Fruit fly (Drosophila melanogaster) whole organism, embryonic: Measurements from ENCODE around the gene AP-1mu.

Source experiments
- Atf3 ChIP-seq: fragments of 200-800 bp; sonication (Bioruptor generic); optimal IDR thresholded peaks from 3 replicates; lab custom pipeline; 2016; ENCODE audit warnings: missing biosample characterization, missing genetic modification characterization
- BtbVII ChIP-seq: fragments of 200-800 bp; sonication (Bioruptor generic); optimal IDR thresholded peaks from 3 replicates; lab custom pipeline; 2017; ENCODE audit warnings: missing biosample characterization, mild to moderate bottlenecking, missing genetic modification characterization
- CG10209 ChIP-seq: fragments of 200-800 bp; sonication (Bioruptor generic); optimal IDR thresholded peaks from 3 replicates; lab custom pipeline; 2017; ENCODE audit warnings: missing biosample characterization, mild to moderate bottlenecking, missing genetic modification characterization, missing genetic modification reagents
- CG12071 ChIP-seq: fragments of 200-800 bp; sonication (Bioruptor generic); optimal IDR thresholded peaks from 3 replicates; lab custom pipeline; 2018; ENCODE audit warnings: missing biosample characterization, mild to moderate bottlenecking, missing genetic modification characterization
- CG14965 ChIP-seq: fragments of 200-800 bp; sonication (Bioruptor generic); optimal IDR thresholded peaks from 2 replicates; lab custom pipeline; 2016; ENCODE audit warnings: missing biosample characterization, missing genetic modification characterization, borderline replicate concordance
- CG15011 ChIP-seq: fragments of 200-800 bp; sonication (Bioruptor generic); optimal IDR thresholded peaks from 3 replicates; lab custom pipeline; 2018; ENCODE audit warnings: missing biosample characterization, mild to moderate bottlenecking, missing genetic modification characterization
- CG15514 ChIP-seq: fragments of 200-800 bp; sonication (Bioruptor generic); optimal IDR thresholded peaks from 3 replicates; lab custom pipeline; 2017; ENCODE audit warnings: missing biosample characterization, missing genetic modification characterization, mild to moderate bottlenecking, moderate library complexity, missing genetic modification reagents
- CG2199 ChIP-seq: fragments of 200-800 bp; sonication (Bioruptor generic); IDR thresholded peaks from 3 replicates; pipeline ENCODE4 v1.3.6; 2022; ENCODE audit warnings: missing biosample characterization, missing genetic modification characterization
- CG2202 ChIP-seq: fragments of 200-800 bp; sonication (Bioruptor generic); optimal IDR thresholded peaks from 2 replicates; lab custom pipeline; 2018; ENCODE audit warnings: missing biosample characterization, mild to moderate bottlenecking, missing genetic modification characterization
- CG30403 ChIP-seq: fragments of 200-800 bp; sonication (Bioruptor generic); optimal IDR thresholded peaks from 3 replicates; lab custom pipeline; 2016; ENCODE audit warnings: missing biosample characterization, missing genetic modification characterization
- CG31224 ChIP-seq: fragments of 200-800 bp; sonication (Bioruptor generic); IDR thresholded peaks from 2 replicates; pipeline ENCODE4 v1.3.6; 2022; ENCODE audit warnings: missing biosample characterization, missing genetic modification characterization
- CG32772 ChIP-seq: fragments of 200-800 bp; sonication (Bioruptor generic); IDR thresholded peaks from 2 replicates; pipeline ENCODE4 v1.3.6; 2022; ENCODE audit warnings: missing biosample characterization, missing genetic modification characterization
- CG33213 ChIP-seq: fragments of 200-800 bp; sonication (Bioruptor generic); optimal IDR thresholded peaks from 3 replicates; lab custom pipeline; 2016; ENCODE audit warnings: missing biosample characterization, missing genetic modification characterization
- CG6254 ChIP-seq: fragments of 200-800 bp; sonication (Bioruptor generic); optimal IDR thresholded peaks from 3 replicates; lab custom pipeline; 2017; ENCODE audit warnings: mild to moderate bottlenecking, missing biosample characterization, missing genetic modification reagents, missing genetic modification characterization
- CG6791 ChIP-seq: fragments of 200-800 bp; sonication (Bioruptor generic); IDR thresholded peaks from 3 replicates; pipeline ENCODE4 v1.3.6; 2022; ENCODE audit warnings: missing biosample characterization, missing genetic modification characterization; ENCODE audit not compliant: partially characterized antibody
- CG6813 ChIP-seq: fragments of 200-800 bp; sonication (Bioruptor generic); optimal IDR thresholded peaks from 2 replicates; lab custom pipeline; 2017; ENCODE audit warnings: missing biosample characterization, missing genetic modification characterization, mild to moderate bottlenecking, moderate library complexity, missing genetic modification reagents
- CG8089 ChIP-seq: fragments of 200-800 bp; sonication (Bioruptor generic); optimal IDR thresholded peaks from 3 replicates; lab custom pipeline; 2016; ENCODE audit warnings: missing biosample characterization, missing genetic modification characterization
- CG9797 ChIP-seq: fragments of 200-800 bp; sonication (Bioruptor generic); optimal IDR thresholded peaks from 3 replicates; lab custom pipeline; 2018; ENCODE audit warnings: missing biosample characterization, mild to moderate bottlenecking, missing genetic modification characterization
- CrebB ChIP-seq: fragments of 200-800 bp; sonication (Bioruptor generic); optimal IDR thresholded peaks from 3 replicates; lab custom pipeline; 2018; ENCODE audit warnings: missing biosample characterization, mild to moderate bottlenecking, missing genetic modification characterization
- D ChIP-seq, 2 experiments: fragments of 200-800 bp in 1 of 2; fragments of >200 bp in 1 of 2; sonication (Bioruptor generic) in 1 of 2; optimal IDR thresholded peaks; 2 replicates in 1 of 2; 3 replicates in 1 of 2; lab custom pipeline; 2017; ENCODE audit warnings: mild to moderate bottlenecking in 1 of 2, missing biosample characterization in 1 of 2, missing genetic modification characterization in 1 of 2, missing genetic modification reagents in 1 of 2
- Dbx ChIP-seq: fragments of 200-800 bp; sonication (Bioruptor generic); IDR thresholded peaks from 3 replicates; pipeline ENCODE4 v1.3.6; 2022; ENCODE audit warnings: missing biosample characterization, missing genetic modification characterization
- Dek ChIP-seq: fragments of 200-800 bp; sonication (Bioruptor generic); optimal IDR thresholded peaks from 3 replicates; lab custom pipeline; 2019; ENCODE audit warnings: missing biosample characterization, mild to moderate bottlenecking, missing genetic modification characterization, moderate library complexity
- Dip2 ChIP-seq: fragments of 200-800 bp; sonication (Bioruptor generic); IDR thresholded peaks from 2 replicates; pipeline ENCODE4 v1.3.6; 2022; ENCODE audit warnings: missing biosample characterization, missing genetic modification characterization
- Dref ChIP-seq: fragments of 200-800 bp; sonication (Bioruptor generic); IDR thresholded peaks from 2 replicates; pipeline ENCODE4 v1.3.6; 2022; ENCODE audit warnings: missing biosample characterization, missing genetic modification characterization
- Drgx ChIP-seq: fragments of 200-800 bp; sonication (Bioruptor generic); IDR thresholded peaks from 2 replicates; pipeline ENCODE4 v1.3.6; 2022; ENCODE audit warnings: missing biosample characterization, missing genetic modification characterization
- H2.0 ChIP-seq: fragments of 200-800 bp; sonication (Bioruptor generic); IDR thresholded peaks from 2 replicates; pipeline ENCODE4 v1.3.6; 2022; ENCODE audit warnings: missing biosample characterization, missing genetic modification characterization
- HLH4C ChIP-seq: fragments of 200-800 bp; sonication (Bioruptor generic); IDR thresholded peaks from 3 replicates; pipeline ENCODE4 v1.3.6; 2022; ENCODE audit warnings: missing biosample characterization, missing genetic modification characterization; ENCODE audit not compliant: partially characterized antibody
- Mad ChIP-seq: fragments of 200-800 bp; sonication (Bioruptor generic); optimal IDR thresholded peaks from 2 replicates; lab custom pipeline; 2016; ENCODE audit warnings: missing biosample characterization, missing genetic modification characterization
- Scr ChIP-seq: fragments of 200-800 bp; sonication (Bioruptor generic); IDR thresholded peaks from 2 replicates; pipeline ENCODE4 v1.3.6; 2022; ENCODE audit warnings: missing biosample characterization, missing genetic modification characterization; ENCODE audit not compliant: partially characterized antibody
- Sox100B ChIP-seq: fragments of 200-800 bp; sonication (Bioruptor generic); optimal IDR thresholded peaks from 3 replicates; lab custom pipeline; 2018; ENCODE audit warnings: missing biosample characterization, mild to moderate bottlenecking, missing genetic modification characterization
- Sry-δ ChIP-seq: fragments of 200-800 bp; sonication (Bioruptor generic); optimal IDR thresholded peaks from 2 replicates; lab custom pipeline; 2016; ENCODE audit warnings: missing biosample characterization, missing genetic modification characterization
- Usf ChIP-seq: fragments of 200-800 bp; sonication (Bioruptor generic); optimal IDR thresholded peaks from 2 replicates; lab custom pipeline; 2017; ENCODE audit warnings: missing genotype, missing biosample characterization, missing genetic modification characterization
- YL-1 ChIP-seq: fragments of 200-800 bp; sonication (Bioruptor generic); optimal IDR thresholded peaks from 3 replicates; lab custom pipeline; 2017; ENCODE audit warnings: missing biosample characterization, mild to moderate bottlenecking, missing genetic modification characterization
- caup ChIP-seq: fragments of 200-800 bp; sonication (Bioruptor generic); optimal IDR thresholded peaks from 3 replicates; lab custom pipeline; 2017; ENCODE audit warnings: missing biosample characterization, mild to moderate bottlenecking, missing genetic modification characterization, moderate library complexity; ENCODE audit not compliant: severe bottlenecking
- dimm ChIP-seq: fragments of 200-800 bp; sonication (Bioruptor generic); IDR thresholded peaks from 2 replicates; pipeline ENCODE4 v1.3.6; 2022; ENCODE audit warnings: missing biosample characterization, missing genetic modification characterization
- disco-r ChIP-seq: fragments of 200-800 bp; sonication (Bioruptor generic); optimal IDR thresholded peaks from 2 replicates; lab custom pipeline; 2016; ENCODE audit warnings: missing biosample characterization, missing genetic modification characterization
- dmrt99B ChIP-seq: fragments of 200-800 bp; sonication (Bioruptor generic); optimal IDR thresholded peaks from 2 replicates; lab custom pipeline; 2018; ENCODE audit warnings: missing biosample characterization, mild to moderate bottlenecking, missing genetic modification characterization, moderate library complexity
- gce ChIP-seq: fragments of 200-800 bp; sonication (Bioruptor generic); IDR thresholded peaks from 3 replicates; pipeline ENCODE4 v1.3.6; 2022; ENCODE audit warnings: missing biosample characterization, missing genetic modification characterization
- klu ChIP-seq: fragments of 200-800 bp; sonication (Bioruptor generic); IDR thresholded peaks from 2 replicates; pipeline ENCODE4 v1.3.6; 2022; ENCODE audit warnings: missing biosample characterization, missing genetic modification characterization
- lmd ChIP-seq: fragments of 200-800 bp; sonication (Bioruptor generic); IDR thresholded peaks from 2 replicates; pipeline ENCODE4 v1.3.6; 2022; ENCODE audit warnings: missing biosample characterization, missing genetic modification characterization
- nom ChIP-seq: fragments of 200-800 bp; sonication (Bioruptor generic); optimal IDR thresholded peaks from 2 replicates; lab custom pipeline; 2017; ENCODE audit warnings: missing biosample characterization, missing genetic modification characterization, mild to moderate bottlenecking, moderate library complexity, missing genetic modification reagents
- psq ChIP-seq: fragments of 200-800 bp; sonication (Bioruptor generic); optimal IDR thresholded peaks from 2 replicates; lab custom pipeline; 2017; ENCODE audit warnings: missing biosample characterization, missing genetic modification characterization
- pzg ChIP-seq: fragments of 200-800 bp; sonication (Bioruptor generic); optimal IDR thresholded peaks from 3 replicates; lab custom pipeline; 2018; ENCODE audit warnings: missing biosample characterization, mild to moderate bottlenecking, missing genetic modification characterization, moderate library complexity
- sna ChIP-seq: fragments of 200-800 bp; sonication (Bioruptor generic); IDR thresholded peaks from 2 replicates; pipeline ENCODE4 v1.3.6; 2022; ENCODE audit warnings: missing biosample characterization, missing genetic modification characterization; ENCODE audit not compliant: partially characterized antibody
- sob ChIP-seq: fragments of 200-800 bp; sonication (Bioruptor generic); IDR thresholded peaks from 2 replicates; pipeline ENCODE4 v1.3.6; 2022; ENCODE audit warnings: missing biosample characterization, missing genetic modification characterization
- stc ChIP-seq: fragments of 200-800 bp; sonication (Bioruptor generic); IDR thresholded peaks from 2 replicates; pipeline ENCODE4 v1.3.6; 2022; ENCODE audit warnings: missing biosample characterization, missing genetic modification characterization
- vvl ChIP-seq: fragments of 200-800 bp; sonication (Bioruptor generic); IDR thresholded peaks from 2 replicates; pipeline ENCODE4 v1.3.6; 2022; ENCODE audit warnings: missing biosample characterization, missing genetic modification characterization

The AP-1mu gene

dm6 chr3R:9565895-9566294 lies 6.6 kb upstream of the AP-1mu start, which contains the start of gene CG16789:
Gene CG16789, plus strand, starts transcription at chr3R:9566195.
- TF ChIP-seq BtbVII (GFP tag; lab: Kevin White, UChicago), result no peak
- no peak for TF ChIP-seq CG2202
- TF ChIP-seq CG6791, result no peak
- no peak for TF ChIP-seq CG15514
- no peak for TF ChIP-seq vvl (GFP tag; lab: Robert Waterston, UW)
- no peak for TF ChIP-seq Sry-δ (GFP tag; lab: Kevin White, UChicago)
- no peak for TF ChIP-seq H2.0 (GFP tag; lab: Robert Waterston, UW)
- no peak for TF ChIP-seq sna
- TF ChIP-seq CG6254 (GFP tag; lab: Kevin White, UChicago), result no peak
- TF ChIP-seq pzg (GFP tag; lab: Kevin White, UChicago), result no peak
- TF ChIP-seq CG15011 (GFP tag; lab: Kevin White, UChicago), result no peak
- TF ChIP-seq Drgx (GFP tag; lab: Robert Waterston, UW), result no peak
- TF ChIP-seq CG8089 (GFP tag; lab: Kevin White, UChicago), result no peak

- TF ChIP-seq CG33213 (GFP tag; lab: Kevin White, UChicago) (peak; percentile 12), gce (GFP tag; lab: Robert Waterston, UW) (no peak), D (optimal IDR thresholded peaks at IDR 0.05; lab: Kevin White, UChicago) (no peak), D (GFP tag; optimal IDR thresholded peaks at IDR 0.05; lab: Kevin White, UChicago) (no peak), klu (GFP tag; lab: Robert Waterston, UW) (peak; percentile 54), CG9797 (GFP tag; lab: Kevin White, UChicago) (peak; percentile 53), BtbVII (GFP tag; lab: Kevin White, UChicago) (no peak), pzg (GFP tag; lab: Kevin White, UChicago) (peak; percentile 80), dimm (GFP tag; lab: Robert Waterston, UW) (no peak), sob (peak; percentile 71; the same call in 1 of the 2 replicates), disco-r (GFP tag; lab: Kevin White, UChicago) (no peak), CG30403 (GFP tag; lab: Kevin White, UChicago) (peak; percentile 77), stc (0 out of 2 replicates have a peak, but pooled peaks have one; percentile 49), Dip2 (GFP tag; lab: Robert Waterston, UW) (no peak), nom (GFP tag; lab: Kevin White, UChicago) (no peak), CG14965 (GFP tag; lab: Kevin White, UChicago) (no peak), HLH4C (GFP tag; lab: Robert Waterston, UW) (peak; percentile 94), psq (GFP tag; lab: Kevin White, UChicago) (peak; percentile 26), CG32772 (GFP tag; lab: Robert Waterston, UW) (peak; percentile 65), Usf (GFP tag; lab: Kevin White, UChicago) (no peak), Dbx (GFP tag; lab: Robert Waterston, UW) (peak; percentile 80), Dek (tag; lab: Kevin White, UChicago) (peak; percentile 58), YL-1 (peak; percentile 68), CG12071 (no peak), CG10209 (GFP tag; lab: Kevin White, UChicago) (peak; percentile 24), Atf3 (GFP tag; lab: Kevin White, UChicago) (peak; percentile 42), dmrt99B (tag; lab: Kevin White, UChicago) (no peak), Scr (GFP tag; lab: Robert Waterston, UW) (peak; percentile 94), CrebB (no peak), Sox100B (GFP tag; lab: Kevin White, UChicago) (no peak), Mad (GFP tag; lab: Kevin White, UChicago) (peak; percentile 72), CG2199 (no peak), CG6813 (GFP tag; lab: Kevin White, UChicago) (no peak), CG31224 (GFP tag; lab: Robert Waterston, UW) (no peak), caup (GFP tag; lab: Kevin White, UChicago) (peak; percentile 43), Dref (GFP tag; lab: Robert Waterston, UW) (peak; percentile 91), lmd (peak; percentile 60)
These were observed 4.1 kb upstream of the AP-1mu start, which contains the start of the genes CG9393 and Vps45 for dm6 chr3R:9563240-9563992. Gene CG9393, minus strand, starts transcription at chr3R:9563673. Gene Vps45, plus strand, starts transcription at chr3R:9563924.
